Fruit fly (Drosophila melanogaster) whole organism, embryonic: ENCODE results near the gene CG11842.
A peak's percentile ranks its signal among the peaks of the same experiment; 100 is the strongest.

Source experiments
- Awh ChIP-seq: fragments of 200-800 bp; sonication (Bioruptor generic); IDR thresholded peaks from 2 replicates; pipeline ENCODE4, ENCODE4 v1.3.6; 2022; ENCODE audit warnings: missing biosample characterization, missing genetic modification characterization
- Blimp-1 ChIP-seq: fragments of 200-800 bp; sonication (Bioruptor generic); optimal IDR thresholded peaks from 3 replicates; lab custom pipeline; 2018; ENCODE audit warnings: missing biosample characterization, missing genetic modification characterization, mild to moderate bottlenecking, moderate library complexity, missing genetic modification reagents
- BtbVII ChIP-seq: fragments of 200-800 bp; sonication (Bioruptor generic); optimal IDR thresholded peaks from 3 replicates; lab custom pipeline; 2017; ENCODE audit warnings: missing biosample characterization, mild to moderate bottlenecking, missing genetic modification characterization
- CG11696 ChIP-seq: fragments of 200-800 bp; sonication (Bioruptor generic); IDR thresholded peaks from 2 replicates; pipeline ENCODE4 v1.3.6; 2022; ENCODE audit warnings: missing biosample characterization, missing genetic modification characterization
- CG12659 ChIP-seq: fragments of 200-800 bp; sonication (Bioruptor generic); optimal IDR thresholded peaks from 3 replicates; lab custom pipeline; 2017; ENCODE audit warnings: mild to moderate bottlenecking, missing biosample characterization, missing genetic modification reagents, missing genetic modification characterization
- CG12769 ChIP-seq: fragments of 200-800 bp; sonication (Bioruptor generic); optimal IDR thresholded peaks from 2 replicates; lab custom pipeline; 2019; ENCODE audit warnings: missing biosample characterization, mild to moderate bottlenecking, missing genetic modification characterization, moderate library complexity
- CG13624 ChIP-seq: fragments of 200-800 bp; sonication (Bioruptor generic); optimal IDR thresholded peaks from 2 replicates; lab custom pipeline; 2016; ENCODE audit warnings: missing biosample characterization, missing genetic modification characterization
- CG13894 ChIP-seq: fragments of 200-800 bp; sonication (Bioruptor generic); optimal IDR thresholded peaks from 3 replicates; lab custom pipeline; 2018; ENCODE audit warnings: missing biosample characterization, mild to moderate bottlenecking, missing genetic modification characterization, moderate library complexity
- CG14014 ChIP-seq: fragments of 200-800 bp; sonication (Bioruptor generic); IDR thresholded peaks from 2 replicates; pipeline ENCODE4 v1.3.6; 2022; ENCODE audit warnings: missing biosample characterization, missing genetic modification characterization
- CG14441 ChIP-seq: fragments of 200-800 bp; sonication (Bioruptor generic); IDR thresholded peaks from 2 replicates; pipeline ENCODE4 v1.3.6; 2022; ENCODE audit warnings: missing biosample characterization, missing genetic modification characterization
- CG15011 ChIP-seq: fragments of 200-800 bp; sonication (Bioruptor generic); optimal IDR thresholded peaks from 3 replicates; lab custom pipeline; 2018; ENCODE audit warnings: missing biosample characterization, mild to moderate bottlenecking, missing genetic modification characterization
- CG15479 ChIP-seq: fragments of 200-800 bp; sonication (Bioruptor generic); optimal IDR thresholded peaks from 3 replicates; lab custom pipeline; 2019; ENCODE audit warnings: missing biosample characterization, mild to moderate bottlenecking, missing genetic modification characterization, moderate library complexity
- CG17328 ChIP-seq: fragments of 200-800 bp; sonication (Bioruptor generic); IDR thresholded peaks from 2 replicates; pipeline ENCODE4 v1.3.6; 2022; ENCODE audit warnings: missing biosample characterization, missing genetic modification characterization
- CG17802 ChIP-seq: fragments of 200-800 bp; sonication (Bioruptor generic); optimal IDR thresholded peaks from 2 replicates; lab custom pipeline; 2018; ENCODE audit warnings: missing biosample characterization, mild to moderate bottlenecking, missing genetic modification characterization, moderate library complexity
- CG17829 ChIP-seq: fragments of 200-800 bp; optimal IDR thresholded peaks from 2 replicates; lab custom pipeline; 2019; ENCODE audit warnings: missing biosample characterization, mild to moderate bottlenecking, missing genetic modification characterization, moderate library complexity
- CG18011 ChIP-seq: fragments of 200-800 bp; sonication (Bioruptor generic); optimal IDR thresholded peaks from 2 replicates; lab custom pipeline; 2017; ENCODE audit warnings: missing biosample characterization, missing genetic modification characterization, mild to moderate bottlenecking, moderate library complexity, missing genotype
- CG3838 ChIP-seq: fragments of 200-800 bp; sonication (Bioruptor generic); optimal IDR thresholded peaks from 3 replicates; lab custom pipeline; 2016; ENCODE audit warnings: missing biosample characterization, missing genetic modification characterization
- CG3995 ChIP-seq: fragments of 200-800 bp; sonication (Bioruptor generic); optimal IDR thresholded peaks from 3 replicates; lab custom pipeline; 2016; ENCODE audit warnings: missing biosample characterization, missing genetic modification characterization
- CG4282 ChIP-seq: fragments of 200-800 bp; sonication (Bioruptor generic); optimal IDR thresholded peaks from 2 replicates; lab custom pipeline; 2016; ENCODE audit warnings: missing biosample characterization, missing genetic modification characterization
- CG5245 ChIP-seq: fragments of 200-800 bp; sonication (Bioruptor generic); optimal IDR thresholded peaks from 3 replicates; lab custom pipeline; 2016; ENCODE audit warnings: missing biosample characterization, missing genetic modification characterization
- CG7745 ChIP-seq: fragments of 200-800 bp; sonication (Bioruptor generic); optimal IDR thresholded peaks from 2 replicates; lab custom pipeline; 2018; ENCODE audit warnings: missing biosample characterization, mild to moderate bottlenecking, missing genetic modification characterization, moderate library complexity
- CG8924 ChIP-seq: fragments of 200-800 bp; optimal IDR thresholded peaks from 3 replicates; lab custom pipeline; 2019; ENCODE audit warnings: missing biosample characterization, mild to moderate bottlenecking, missing genetic modification characterization, moderate library complexity
- CG9609 ChIP-seq: fragments of 200-800 bp; sonication (Bioruptor generic); optimal IDR thresholded peaks from 3 replicates; lab custom pipeline; 2016; ENCODE audit warnings: missing biosample characterization, missing genetic modification characterization
- CG9727 ChIP-seq: fragments of 200-800 bp; sonication (Bioruptor generic); optimal IDR thresholded peaks from 3 replicates; lab custom pipeline; 2017; ENCODE audit warnings: missing biosample characterization, mild to moderate bottlenecking, missing genetic modification characterization
- Deaf1 ChIP-seq: fragments of 200-800 bp; optimal IDR thresholded peaks from 3 replicates; lab custom pipeline; 2019; ENCODE audit warnings: missing biosample characterization, mild to moderate bottlenecking, missing genetic modification characterization, moderate library complexity
- HmgD ChIP-seq: fragments of 200-800 bp; sonication (Bioruptor generic); optimal IDR thresholded peaks from 3 replicates; lab custom pipeline; 2016; ENCODE audit warnings: missing biosample characterization, missing genetic modification characterization
- Hr39 ChIP-seq: fragments of >200 bp; optimal IDR thresholded peaks from 2 replicates; lab custom pipeline; 2017
- MESR4 ChIP-seq: fragments of 200-800 bp; sonication (Bioruptor generic); optimal IDR thresholded peaks from 2 replicates; lab custom pipeline; 2018; ENCODE audit warnings: missing biosample characterization, mild to moderate bottlenecking, missing genetic modification characterization, moderate library complexity
- NC2α ChIP-seq: fragments of 200-800 bp; sonication (Bioruptor generic); optimal IDR thresholded peaks from 2 replicates; lab custom pipeline; 2016; ENCODE audit warnings: missing biosample characterization, missing genetic modification characterization
- NFAT ChIP-seq: fragments of 200-800 bp; sonication (Bioruptor generic); IDR thresholded peaks from 2 replicates; pipeline ENCODE4 v1.3.6; 2022; ENCODE audit warnings: missing biosample characterization, missing genetic modification characterization
- Oaz ChIP-seq: fragments of 200-800 bp; sonication (Bioruptor generic); IDR thresholded peaks from 2 replicates; pipeline ENCODE4 v1.3.6; 2022; ENCODE audit warnings: missing biosample characterization, missing genetic modification characterization
- Pdp1 ChIP-seq, 2 experiments: fragments of 200-800 bp; sonication (Bioruptor generic); optimal IDR thresholded peaks; 3 replicates each; lab custom pipeline; 2016; ENCODE audit warnings: missing biosample characterization in 2 of 2, missing genetic modification characterization in 2 of 2, mild to moderate bottlenecking in 1 of 2, moderate library complexity in 1 of 2
- Poxn ChIP-seq: fragments of 200-800 bp; sonication (Bioruptor generic); IDR thresholded peaks from 2 replicates; pipeline ENCODE4 v1.3.6; 2022; ENCODE audit warnings: missing biosample characterization, missing genetic modification characterization
- Sox100B ChIP-seq: fragments of 200-800 bp; sonication (Bioruptor generic); optimal IDR thresholded peaks from 3 replicates; lab custom pipeline; 2018; ENCODE audit warnings: missing biosample characterization, mild to moderate bottlenecking, missing genetic modification characterization
- crp ChIP-seq, 2 experiments: fragments of 200-800 bp; sonication (Bioruptor generic); optimal IDR thresholded peaks; 2 replicates in 1 of 2; 3 replicates in 1 of 2; lab custom pipeline; 2017; ENCODE audit warnings: missing biosample characterization in 2 of 2, missing genetic modification characterization in 2 of 2, mild to moderate bottlenecking in 1 of 2, moderate library complexity in 1 of 2
- cwo ChIP-seq: fragments of 200-800 bp; sonication (Bioruptor generic); optimal IDR thresholded peaks from 3 replicates; lab custom pipeline; 2017; ENCODE audit warnings: missing biosample characterization, missing genetic modification characterization, mild to moderate bottlenecking, moderate library complexity, missing genetic modification reagents
- dm ChIP-seq: fragments of 200-800 bp; sonication (Bioruptor generic); optimal IDR thresholded peaks from 3 replicates; lab custom pipeline; 2016; ENCODE audit warnings: missing biosample characterization, missing genetic modification characterization
- ewg ChIP-seq: fragments of 200-800 bp; sonication (Bioruptor generic); optimal IDR thresholded peaks from 3 replicates; lab custom pipeline; 2017; ENCODE audit warnings: mild to moderate bottlenecking, missing biosample characterization, missing genetic modification reagents, missing genetic modification characterization
- fd102C ChIP-seq: fragments of 200-800 bp; sonication (Bioruptor generic); optimal IDR thresholded peaks from 2 replicates; lab custom pipeline; 2018; ENCODE audit warnings: missing biosample characterization, mild to moderate bottlenecking, missing genetic modification characterization, moderate library complexity
- fd64A ChIP-seq: fragments of 200-800 bp; sonication (Bioruptor generic); optimal IDR thresholded peaks from 3 replicates; lab custom pipeline; 2018; ENCODE audit warnings: missing biosample characterization, mild to moderate bottlenecking, missing genetic modification characterization
- gcm2 ChIP-seq: fragments of 200-800 bp; sonication (Bioruptor generic); optimal IDR thresholded peaks from 2 replicates; lab custom pipeline; 2016; ENCODE audit warnings: missing biosample characterization, missing genetic modification characterization
- her ChIP-seq: fragments of 200-800 bp; sonication (Bioruptor generic); optimal IDR thresholded peaks from 2 replicates; lab custom pipeline; 2016; ENCODE audit warnings: missing biosample characterization, missing genetic modification characterization
- hkb ChIP-seq, 2 experiments: fragments of 200-800 bp in 1 of 2; fragments of >200 bp in 1 of 2; sonication (Bioruptor generic) in 1 of 2; IDR thresholded peaks in 1 of 2; optimal IDR thresholded peaks in 1 of 2; 2 replicates each; pipeline versions ENCODE4 v1.3.6 to Lab custom; 2017 to 2022; ENCODE audit warnings: missing biosample characterization in 1 of 2, missing genetic modification characterization in 1 of 2
- mirr ChIP-seq: fragments of 200-800 bp; sonication (Bioruptor generic); optimal IDR thresholded peaks from 3 replicates; lab custom pipeline; 2018; ENCODE audit warnings: missing biosample characterization, mild to moderate bottlenecking, missing genetic modification characterization
- nom ChIP-seq: fragments of 200-800 bp; sonication (Bioruptor generic); optimal IDR thresholded peaks from 2 replicates; lab custom pipeline; 2017; ENCODE audit warnings: missing biosample characterization, missing genetic modification characterization, mild to moderate bottlenecking, moderate library complexity, missing genetic modification reagents
- schlank ChIP-seq: fragments of 200-800 bp; sonication (Bioruptor generic); optimal IDR thresholded peaks from 2 replicates; lab custom pipeline; 2018; ENCODE audit warnings: missing biosample characterization, mild to moderate bottlenecking, missing genetic modification characterization
- sug ChIP-seq: fragments of 200-800 bp; optimal IDR thresholded peaks from 2 replicates; lab custom pipeline; 2019; ENCODE audit warnings: missing biosample characterization, mild to moderate bottlenecking, missing genetic modification characterization, moderate library complexity
- wek ChIP-seq: fragments of 200-800 bp; sonication (Bioruptor generic); optimal IDR thresholded peaks from 3 replicates; lab custom pipeline; 2018; ENCODE audit warnings: missing biosample characterization, mild to moderate bottlenecking, missing genetic modification characterization, moderate library complexity
- wor ChIP-seq: fragments of 200-800 bp; sonication (Bioruptor generic); IDR thresholded peaks from 2 replicates; pipeline ENCODE4 v1.3.6; 2022; ENCODE audit warnings: missing biosample characterization, missing genetic modification characterization

The CG11842 gene

dm6 chr3R:29075631-29076398 is 23.3 kb downstream of the CG11842 start:
- TF ChIP-seq wek (GFP tag; lab: Kevin White, UChicago) (no peak), hkb (optimal IDR thresholded peaks at IDR 0.05; lab: Kevin White, UChicago) (no peak), hkb (GFP tag; IDR thresholded peaks at IDR 0.05; lab: Robert Waterston, UW) (0 out of 2 replicates have a peak, but pooled peaks have one; percentile 21), crp (GFP tag; optimal IDR thresholded peaks at IDR 0.05; lab: Kevin White, UChicago) (no peak), Awh (no peak), CG11696 (GFP tag; lab: Robert Waterston, UW) (peak; percentile 70), CG17328 (peak; percentile 26; the same call in 1 of the 2 replicates), cwo (GFP tag; lab: Kevin White, UChicago) (peak; percentile 24), CG3838 (no peak), CG13894 (tag; lab: Kevin White, UChicago) (peak; percentile 38), ewg (GFP tag; lab: Kevin White, UChicago) (no peak), fd64A (GFP tag; lab: Kevin White, UChicago) (no peak), BtbVII (no peak), CG9609 (no peak), CG7745 (no peak), CG14441 (GFP tag; lab: Robert Waterston, UW) (no peak), CG8924 (tag; lab: Kevin White, UChicago) (no peak), MESR4 (GFP tag; lab: Kevin White, UChicago) (no peak), nom (GFP tag; lab: Kevin White, UChicago) (no peak), CG14014 (0 out of 2 replicates have a peak, but pooled peaks have one; percentile 6), NFAT (GFP tag; lab: Robert Waterston, UW) (no peak), dm (GFP tag; lab: Kevin White, UChicago) (no peak), wor (GFP tag; lab: Robert Waterston, UW) (no peak), CG15011 (GFP tag; lab: Kevin White, UChicago) (no peak), schlank (tag; lab: Kevin White, UChicago) (no peak), Deaf1 (tag; lab: Kevin White, UChicago) (no peak), CG15479 (GFP tag; lab: Kevin White, UChicago) (no peak), CG12769 (tag; lab: Kevin White, UChicago) (peak; percentile 56), CG4282 (GFP tag; lab: Kevin White, UChicago) (no peak), CG18011 (no peak), Oaz (GFP tag; lab: Robert Waterston, UW) (no peak), NC2α (GFP tag; lab: Kevin White, UChicago) (no peak), Sox100B (GFP tag; lab: Kevin White, UChicago) (no peak), HmgD (GFP tag; lab: Kevin White, UChicago) (no peak), Blimp-1 (GFP tag; lab: Kevin White, UChicago) (peak; percentile 13), Poxn (GFP tag; lab: Robert Waterston, UW) (no peak), Pdp1 (GFP tag; optimal IDR thresholded peaks at IDR 0.05; lab: Kevin White, UChicago) (peak in 1 of 2 experiments; percentile 1), Hr39 (lab: Kevin White, UChicago) (no peak), her (GFP tag; lab: Kevin White, UChicago) (no peak), CG13624 (no peak), CG3995 (GFP tag; lab: Kevin White, UChicago) (no peak), gcm2 (GFP tag; lab: Kevin White, UChicago) (no peak), CG17829 (tag; lab: Kevin White, UChicago) (no peak), CG5245 (GFP tag; lab: Kevin White, UChicago) (no peak), CG17802 (no peak), fd102C (GFP tag; lab: Kevin White, UChicago) (no peak), sug (tag; lab: Kevin White, UChicago) (no peak), mirr (no peak), CG9727 (GFP tag; lab: Kevin White, UChicago) (peak; percentile 22), CG12659 (GFP tag; lab: Kevin White, UChicago) (peak; percentile 4)
